Fruit fly (Drosophila melanogaster) whole organism, larva: ENCODE results near the gene Cbp80.

ENCODE experiments used
- noc ChIP-seq: fragments of 200-800 bp; sonication (Bioruptor generic); optimal IDR thresholded peaks from 3 replicates; lab custom pipeline; 2019; ENCODE audit warnings: missing biosample characterization, mild to moderate bottlenecking, missing genetic modification characterization, moderate library complexity

Gene Cbp80

DNA sequence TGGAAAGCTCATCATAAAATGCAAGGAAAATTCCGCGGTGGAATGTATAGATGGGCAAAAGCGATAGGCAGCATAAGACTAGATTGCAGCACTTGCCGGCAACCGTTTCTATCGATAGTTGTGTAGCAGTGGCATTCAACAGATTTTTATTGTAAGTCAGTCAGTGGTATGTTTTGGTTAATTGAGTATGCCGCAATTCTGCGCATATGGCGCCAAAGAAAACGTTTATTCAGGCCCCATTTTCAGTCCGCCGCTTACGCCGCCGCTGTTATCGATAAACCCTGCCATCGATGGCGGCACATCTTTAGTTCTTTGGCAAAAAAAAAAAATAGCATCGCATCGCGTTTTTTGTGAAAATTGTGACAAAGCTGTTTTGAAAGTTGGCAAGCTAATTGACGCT is at the start of gene Cbp80, which contains the start of gene Torsin:
Gene Cbp80, plus strand, starts transcription at position 265 of the 400 bp plus-strand sequence.
Gene Torsin, minus strand, starts transcription at position 282 of the 400 bp plus-strand sequence.
- no peak for TF ChIP-seq noc (tag; lab: Kevin White, UChicago)

DNA sequence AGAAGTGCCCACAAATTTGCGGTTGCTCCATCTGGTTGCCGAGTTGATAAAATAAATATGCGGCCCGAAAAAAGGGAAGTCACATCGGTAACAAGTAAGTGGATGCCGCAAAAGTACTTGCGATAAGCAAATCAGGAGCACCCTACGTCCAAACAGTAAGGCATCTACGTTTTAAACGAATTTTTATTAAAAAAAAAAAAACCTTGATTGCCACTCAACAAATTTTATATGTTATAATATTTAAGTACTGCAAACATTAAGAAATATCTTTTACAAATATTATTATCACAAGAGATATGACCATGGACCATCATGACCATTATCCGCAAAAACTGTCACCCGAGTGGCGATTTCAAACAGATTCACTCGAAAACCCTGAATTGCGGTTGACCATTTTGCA is 45.7 kb upstream of the Cbp80 start:
- TF ChIP-seq noc (tag; lab: Kevin White, UChicago), result peak; percentile 17

DNA sequence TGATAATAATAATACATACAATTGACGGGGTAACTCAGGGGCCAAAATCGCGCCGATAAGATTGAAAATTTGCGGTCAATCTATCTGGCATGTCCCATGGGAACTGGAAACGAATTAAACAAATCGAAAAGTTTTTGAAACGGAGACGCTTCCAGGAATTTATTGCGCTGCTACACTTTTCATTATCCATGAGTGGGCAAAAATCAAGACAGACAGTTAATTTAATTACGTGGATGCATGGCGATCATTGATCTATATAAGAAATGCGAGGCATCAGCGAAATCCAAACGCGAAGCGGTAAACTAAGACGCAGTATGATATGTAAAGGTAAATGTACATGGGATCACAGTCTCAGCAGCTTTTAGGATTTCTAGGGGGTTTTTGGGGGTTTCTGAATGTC is 45.3 kb upstream of the Cbp80 start:
- TF ChIP-seq noc (tag; lab: Kevin White, UChicago), result no peak

DNA sequence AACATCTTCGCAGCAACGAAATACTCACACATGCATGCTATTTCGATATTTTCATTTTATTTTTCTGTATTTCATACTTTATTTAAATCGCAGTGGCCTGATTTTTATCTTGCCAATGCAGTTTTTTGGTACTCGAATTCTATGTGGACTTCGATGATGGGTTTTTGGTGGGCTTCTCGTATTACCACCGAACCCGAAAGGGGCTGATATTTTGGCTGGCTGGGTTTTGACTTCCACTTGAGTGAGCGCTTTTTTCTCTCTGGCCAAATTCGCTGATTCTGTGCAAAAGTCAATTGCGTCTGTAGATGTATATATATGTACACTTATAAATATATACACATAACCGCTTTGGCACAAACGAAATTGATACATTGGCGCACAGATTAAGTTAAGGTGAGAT is 44.5 kb upstream of the Cbp80 start:
- no peak for TF ChIP-seq noc (tag; lab: Kevin White, UChicago)

DNA sequence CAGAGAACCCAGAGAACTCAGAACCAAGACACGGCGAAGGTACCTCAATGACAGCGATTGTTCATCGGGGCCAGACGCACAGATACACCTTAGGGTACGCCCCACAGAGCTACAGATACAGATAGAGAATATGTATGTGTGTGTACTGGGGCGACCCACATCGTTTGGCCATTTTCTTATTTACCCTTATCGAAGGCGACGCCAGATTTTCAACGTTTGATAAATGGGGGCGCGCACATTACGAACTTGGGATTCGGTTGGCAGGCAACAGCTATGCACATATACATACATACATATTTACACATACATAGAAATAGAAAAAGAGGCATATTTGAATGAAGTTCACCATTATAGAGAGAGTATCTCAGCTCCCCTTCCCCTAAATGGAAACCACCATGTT is 43.4 kb upstream of the Cbp80 start:
- TF ChIP-seq noc (tag; lab: Kevin White, UChicago), result no peak

DNA sequence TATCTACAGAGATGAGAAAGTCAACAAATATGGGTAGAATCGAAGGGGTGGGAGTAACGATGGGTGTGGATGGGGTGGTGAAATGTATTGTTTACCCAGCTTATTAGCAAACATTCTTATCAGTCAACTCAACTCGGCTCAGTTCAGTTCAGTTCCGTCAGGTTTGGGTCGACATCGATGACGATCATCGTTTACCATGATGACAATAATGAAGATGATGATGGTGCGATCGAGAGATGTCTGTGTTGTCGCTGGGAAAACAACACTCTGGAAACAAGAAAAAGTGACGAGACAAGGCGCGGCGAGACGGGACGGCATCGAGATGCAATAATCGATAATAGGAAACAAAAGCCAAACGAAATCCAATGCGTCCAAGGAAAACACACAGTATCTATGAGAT is 40.1 kb upstream of the Cbp80 start:
- no peak for TF ChIP-seq noc (tag; lab: Kevin White, UChicago)

DNA sequence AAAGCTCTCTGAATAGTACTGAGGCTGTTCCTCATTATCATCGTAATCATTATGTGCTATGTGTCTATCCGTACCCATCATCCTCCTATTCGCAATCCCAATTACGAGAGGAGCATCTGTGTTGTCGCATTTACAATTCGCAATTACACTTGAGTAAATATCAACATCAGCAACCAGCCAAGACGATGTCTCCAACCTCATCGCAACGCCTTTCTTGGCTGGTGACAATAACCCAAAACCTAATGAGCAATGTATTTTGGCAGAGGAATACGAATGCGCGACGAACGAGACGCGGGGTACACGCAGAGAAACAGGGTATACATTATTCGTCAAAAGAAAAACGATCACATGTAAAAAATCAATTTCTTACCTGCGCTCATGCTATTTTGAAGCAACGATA is 39.3 kb upstream of the Cbp80 start:
- peak; percentile 27 for TF ChIP-seq noc (tag; lab: Kevin White, UChicago)

DNA sequence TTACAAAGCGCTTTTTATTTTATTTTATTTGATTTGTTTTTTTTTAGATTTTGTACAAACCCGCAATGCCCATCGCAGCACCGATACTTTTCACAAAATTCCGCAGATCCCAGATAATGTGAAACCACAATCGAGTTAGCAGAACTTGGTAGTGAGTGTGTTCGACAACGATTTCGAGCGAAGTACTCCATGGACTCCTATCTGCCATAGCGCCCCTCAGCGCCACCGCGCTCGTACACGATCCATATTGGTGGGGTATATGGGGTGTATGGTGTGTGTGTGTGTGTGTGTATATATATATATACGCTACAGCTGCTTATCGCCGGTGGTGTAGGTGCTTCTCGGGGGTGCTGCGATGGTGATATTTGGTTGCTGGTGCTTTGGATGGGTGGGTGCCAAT is 37.4 kb upstream of the Cbp80 start:
- TF ChIP-seq noc (tag; lab: Kevin White, UChicago), result no peak

DNA sequence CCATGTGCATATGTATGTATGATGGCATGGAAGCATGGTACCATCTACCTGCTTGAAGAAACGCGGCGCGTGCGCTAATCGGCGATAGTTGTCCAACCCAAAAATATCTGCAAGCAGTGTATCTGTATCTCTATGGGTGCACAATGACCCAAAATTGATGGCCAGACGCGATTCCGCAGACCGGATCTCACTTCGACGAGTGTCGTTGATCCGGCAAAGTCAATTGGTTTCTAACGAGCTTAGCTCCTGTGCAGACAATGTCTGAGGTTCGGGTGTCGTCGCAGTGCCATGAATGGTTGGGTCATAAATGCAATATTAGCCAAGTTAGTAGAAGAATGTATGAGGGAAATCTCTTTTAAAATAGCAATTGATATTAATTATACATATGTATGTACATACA is 36.2 kb upstream of the Cbp80 start:
- no peak for TF ChIP-seq noc (tag; lab: Kevin White, UChicago)

DNA sequence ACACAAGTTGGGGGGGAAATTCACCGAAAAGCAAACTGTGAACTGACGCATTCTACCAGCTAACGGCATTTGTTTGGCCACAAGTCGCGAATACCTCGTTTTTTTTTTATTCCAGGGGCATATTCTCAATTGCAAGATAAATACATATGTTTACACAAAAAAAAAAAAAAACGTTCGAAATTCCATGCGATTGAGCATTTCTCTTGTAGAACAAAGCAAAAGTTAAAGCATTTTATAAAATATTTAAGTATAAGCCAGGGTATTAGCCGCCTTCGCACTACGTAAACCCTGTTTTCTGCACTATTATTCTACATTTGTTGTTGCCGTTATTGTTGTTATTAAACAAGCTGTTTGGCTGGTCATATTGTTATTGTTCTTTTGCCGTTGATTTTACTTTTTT is 35.5 kb upstream of the Cbp80 start:
- TF ChIP-seq noc (tag; lab: Kevin White, UChicago), result peak; percentile 65

DNA sequence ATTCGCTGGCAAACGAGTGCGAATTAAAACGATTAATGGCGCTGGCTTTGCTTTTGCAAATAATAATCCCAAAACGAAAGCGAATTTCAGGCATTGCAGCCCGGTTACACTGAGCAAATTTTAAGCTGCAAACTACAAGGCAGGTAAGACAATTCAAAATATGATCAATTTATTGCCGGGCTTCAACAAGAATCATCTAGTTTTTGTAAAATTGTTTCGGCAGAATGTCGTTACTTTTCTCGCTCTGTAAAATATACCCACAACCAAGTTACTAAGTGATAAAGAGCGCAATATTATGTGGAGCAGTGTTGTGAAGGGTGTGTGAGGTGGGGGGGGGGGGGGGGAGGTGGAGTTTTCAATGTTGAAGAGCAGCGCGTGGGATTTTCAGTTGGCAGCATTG is 34.9 kb upstream of the Cbp80 start:
- TF ChIP-seq noc (tag; lab: Kevin White, UChicago), result no peak

DNA sequence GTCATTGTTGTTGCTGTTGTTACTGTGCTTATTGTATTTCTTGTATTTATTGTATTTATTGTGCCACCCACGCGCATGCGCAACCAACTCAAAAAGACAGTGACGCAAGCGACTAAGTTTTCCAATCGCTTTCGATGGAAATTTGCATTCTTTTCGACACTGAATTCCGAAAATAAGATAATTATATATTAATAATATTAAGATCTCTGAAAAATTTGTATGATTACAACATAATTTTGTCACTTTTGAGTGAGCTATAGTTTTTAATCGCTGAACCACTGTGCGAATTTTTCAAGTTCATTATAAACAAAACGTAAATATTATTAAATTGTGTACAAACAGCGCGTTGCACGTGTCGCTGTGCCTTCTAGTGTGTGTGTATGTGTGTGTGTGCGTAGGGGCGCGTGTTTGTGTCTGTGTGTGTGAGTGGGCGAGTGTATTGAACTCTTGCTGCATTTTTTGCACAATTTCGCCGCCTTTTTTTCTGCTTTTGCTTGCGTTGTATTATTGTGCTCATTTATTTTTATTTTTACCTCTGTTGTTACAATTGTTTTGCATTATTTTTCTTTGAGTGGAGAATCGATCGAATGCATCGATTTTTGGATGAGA is 34.0 kb upstream of the Cbp80 start:
- no peak for TF ChIP-seq noc (tag; lab: Kevin White, UChicago)

DNA sequence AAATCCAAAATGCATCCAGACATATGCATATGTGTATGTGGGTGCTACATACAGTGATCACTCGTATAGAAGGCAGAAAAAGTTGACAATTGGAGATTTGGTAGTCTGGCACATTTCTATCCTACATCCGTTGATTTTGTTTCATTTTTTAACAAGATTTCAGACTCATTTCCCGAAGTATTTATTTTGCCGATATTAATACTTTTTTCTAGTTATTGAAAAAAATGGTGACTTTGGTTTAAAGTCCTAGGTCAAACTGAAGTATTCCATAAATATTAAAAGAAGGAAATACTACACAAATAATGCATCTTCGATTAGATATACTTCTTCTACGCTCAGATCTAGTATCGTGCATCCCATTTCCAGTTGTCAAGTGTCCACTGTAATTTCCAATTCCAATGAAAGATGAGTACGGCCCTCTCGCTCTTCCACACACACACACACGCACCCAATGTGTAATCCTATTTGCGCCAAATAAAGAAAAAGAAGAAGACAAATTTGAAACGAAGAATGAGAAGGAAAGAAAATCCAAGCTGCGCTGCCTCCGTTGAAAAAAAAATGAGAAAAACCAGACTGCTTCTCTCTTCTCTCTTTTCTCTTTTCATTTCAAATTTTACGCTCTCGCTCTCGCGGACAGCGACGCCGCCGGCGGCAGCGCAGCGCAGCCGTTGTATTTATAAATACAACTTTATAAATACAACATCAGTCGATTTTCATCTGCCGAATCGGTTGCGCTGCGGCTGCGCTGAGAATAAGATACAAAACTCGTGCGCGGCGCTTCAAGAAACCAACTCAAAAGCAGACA is 32.7 kb upstream of the Cbp80 start, which contains the start of gene peb:
Gene peb, plus strand, starts transcription at position 700 of the 805 bp plus-strand sequence.
- TF ChIP-seq noc (tag; lab: Kevin White, UChicago), result no peak

DNA sequence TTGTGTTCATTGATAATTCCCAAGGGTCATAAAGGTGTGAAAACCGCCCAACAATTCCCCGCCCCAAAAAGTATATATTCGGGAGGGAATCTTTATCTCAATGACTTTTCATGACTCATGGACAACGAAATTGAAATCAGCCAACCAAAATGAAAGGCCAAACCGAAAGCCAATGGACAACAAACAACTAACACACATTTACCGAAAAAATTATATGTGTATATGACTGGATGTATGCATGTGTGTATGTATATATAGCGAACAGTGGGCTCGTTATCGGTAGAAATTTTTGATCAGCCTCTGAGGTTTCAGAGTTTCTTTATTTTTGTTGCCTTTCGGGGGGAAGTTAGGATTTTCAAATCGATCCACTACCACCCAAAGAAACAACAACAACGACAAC is 30.9 kb upstream of the Cbp80 start:
- TF ChIP-seq noc (tag; lab: Kevin White, UChicago), result no peak

DNA sequence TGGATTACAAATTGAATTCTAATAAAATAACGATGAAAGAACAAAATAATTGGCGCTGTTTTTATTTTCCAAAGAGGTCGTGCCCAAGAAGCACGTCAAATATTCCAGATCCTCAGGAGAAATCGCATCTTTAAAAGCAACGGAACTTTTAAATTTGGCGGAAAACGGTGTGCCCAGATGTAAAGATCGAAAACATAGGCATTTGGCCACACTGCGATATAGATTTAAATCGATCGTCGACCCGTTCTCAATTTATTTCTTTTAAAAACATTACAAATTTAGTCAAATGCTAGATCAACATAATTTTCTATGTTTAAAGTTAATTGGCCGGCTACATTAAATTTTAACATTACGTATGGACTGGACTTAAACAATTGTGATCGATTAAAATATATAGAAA is 22.7 kb upstream of the Cbp80 start:
- no peak for TF ChIP-seq noc (tag; lab: Kevin White, UChicago)

DNA sequence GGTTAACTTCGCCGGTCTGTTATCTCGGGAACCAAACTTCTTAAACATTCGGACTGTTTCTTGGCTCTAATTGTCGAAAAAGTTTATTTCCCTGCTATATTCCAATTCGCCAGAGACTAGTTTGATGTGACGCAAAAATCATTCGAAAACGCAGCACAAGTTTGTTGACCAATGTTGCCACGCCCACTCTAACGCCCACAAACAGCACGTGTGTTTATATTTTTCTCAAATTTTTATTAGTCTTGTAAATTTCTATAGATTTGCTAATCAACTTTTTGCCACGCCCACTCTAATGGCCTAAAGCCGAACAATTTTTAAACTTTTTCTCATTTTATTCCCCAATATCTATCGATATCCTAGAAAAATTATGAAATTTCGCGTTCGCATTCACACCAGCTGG is 19.0 kb upstream of the Cbp80 start, which contains the start of gene Alms1b:
Gene Alms1b, minus strand, starts transcription at position 101 of the 400 bp plus-strand sequence.
- no peak for TF ChIP-seq noc (tag; lab: Kevin White, UChicago)
